Fruit fly (Drosophila melanogaster) whole organism, embryonic: ENCODE measurements around the gene Dhc93AB.
A peak's percentile ranks its signal among the peaks of the same experiment; 100 is the strongest.

Experiments used
- BtbVII ChIP-seq: fragments of 200-800 bp; sonication (Bioruptor generic); optimal IDR thresholded peaks from 3 replicates; lab custom pipeline; 2017; ENCODE audit warnings: missing biosample characterization, mild to moderate bottlenecking, missing genetic modification characterization
- CG10565 ChIP-seq: fragments of 200-800 bp; sonication (Bioruptor generic); optimal IDR thresholded peaks from 3 replicates; lab custom pipeline; 2016; ENCODE audit warnings: missing biosample characterization, mild to moderate bottlenecking, missing genetic modification characterization
- CG11398 ChIP-seq: fragments of 200-800 bp; sonication (Bioruptor generic); optimal IDR thresholded peaks from 2 replicates; lab custom pipeline; 2016; ENCODE audit warnings: missing biosample characterization, missing genetic modification characterization
- CG11504 ChIP-seq: fragments of 200-800 bp; sonication (Bioruptor generic); optimal IDR thresholded peaks from 3 replicates; lab custom pipeline; 2019; ENCODE audit warnings: missing biosample characterization, mild to moderate bottlenecking, missing genetic modification characterization, moderate library complexity
- CG11696 ChIP-seq: fragments of 200-800 bp; sonication (Bioruptor generic); IDR thresholded peaks from 2 replicates; pipeline ENCODE4 v1.3.6; 2022; ENCODE audit warnings: missing biosample characterization, missing genetic modification characterization
- CG15479 ChIP-seq: fragments of 200-800 bp; sonication (Bioruptor generic); optimal IDR thresholded peaks from 3 replicates; lab custom pipeline; 2019; ENCODE audit warnings: missing biosample characterization, mild to moderate bottlenecking, missing genetic modification characterization, moderate library complexity
- CG2120 ChIP-seq: fragments of 200-800 bp; sonication (Bioruptor generic); optimal IDR thresholded peaks from 3 replicates; lab custom pipeline; 2016; ENCODE audit warnings: missing biosample characterization, missing genetic modification characterization
- CG2199 ChIP-seq: fragments of 200-800 bp; sonication (Bioruptor generic); IDR thresholded peaks from 3 replicates; pipeline ENCODE4 v1.3.6; 2022; ENCODE audit warnings: missing biosample characterization, missing genetic modification characterization
- CG30020 ChIP-seq: fragments of 200-800 bp; optimal IDR thresholded peaks from 2 replicates; lab custom pipeline; 2019; ENCODE audit warnings: missing biosample characterization, mild to moderate bottlenecking, missing genetic modification characterization, moderate library complexity
- CG3281 ChIP-seq: fragments of 200-800 bp; sonication (Bioruptor generic); optimal IDR thresholded peaks from 3 replicates; lab custom pipeline; 2017; ENCODE audit warnings: missing biosample characterization, mild to moderate bottlenecking, missing genetic modification characterization
- CG3407 ChIP-seq: fragments of 200-800 bp; sonication (Bioruptor generic); optimal IDR thresholded peaks from 2 replicates; lab custom pipeline; 2018; ENCODE audit warnings: missing biosample characterization, mild to moderate bottlenecking, missing genetic modification characterization
- CG34224 ChIP-seq: fragments of 200-800 bp; sonication (Bioruptor generic); IDR thresholded peaks from 3 replicates; pipeline ENCODE4 v1.3.6; 2022; ENCODE audit warnings: missing biosample characterization, missing genetic modification characterization; ENCODE audit not compliant: partially characterized antibody
- CG34422 ChIP-seq: fragments of 200-800 bp; sonication (Bioruptor generic); IDR thresholded peaks from 3 replicates; pipeline ENCODE4 v1.3.6; 2022; ENCODE audit warnings: missing biosample characterization, missing genetic modification characterization
- CG3847 ChIP-seq: fragments of 200-800 bp; sonication (Bioruptor generic); IDR thresholded peaks from 2 replicates; pipeline ENCODE4 v1.3.6; 2022; ENCODE audit warnings: missing biosample characterization, missing genetic modification characterization
- CG4282 ChIP-seq: fragments of 200-800 bp; sonication (Bioruptor generic); optimal IDR thresholded peaks from 2 replicates; lab custom pipeline; 2016; ENCODE audit warnings: missing biosample characterization, missing genetic modification characterization
- CG4617 ChIP-seq: fragments of 200-800 bp; sonication (Bioruptor generic); optimal IDR thresholded peaks from 3 replicates; lab custom pipeline; 2016; ENCODE audit warnings: missing biosample characterization, missing genetic modification characterization, borderline replicate concordance
- CG8359 ChIP-seq: fragments of 200-800 bp; sonication (Bioruptor generic); optimal IDR thresholded peaks from 2 replicates; lab custom pipeline; 2017; ENCODE audit warnings: missing biosample characterization, mild to moderate bottlenecking, missing genetic modification characterization, borderline replicate concordance
- CG8765 ChIP-seq: fragments of 200-800 bp; sonication (Bioruptor generic); IDR thresholded peaks from 2 replicates; pipeline ENCODE4 v1.3.6; 2022; ENCODE audit warnings: missing biosample characterization, missing genetic modification characterization
- CG9727 ChIP-seq: fragments of 200-800 bp; sonication (Bioruptor generic); optimal IDR thresholded peaks from 3 replicates; lab custom pipeline; 2017; ENCODE audit warnings: missing biosample characterization, mild to moderate bottlenecking, missing genetic modification characterization
- CkIIα-i1 ChIP-seq: fragments of 200-800 bp; sonication (Bioruptor generic); IDR thresholded peaks from 2 replicates; pipeline ENCODE4 v1.3.6; 2022; ENCODE audit warnings: missing biosample characterization, missing genetic modification characterization
- CoRest ChIP-seq: fragments of 200-800 bp; sonication (Bioruptor generic); optimal IDR thresholded peaks from 3 replicates; lab custom pipeline; 2018; ENCODE audit warnings: missing biosample characterization, mild to moderate bottlenecking, missing genetic modification characterization, moderate library complexity
- Dad ChIP-seq: fragments of 200-800 bp; sonication (Bioruptor generic); optimal IDR thresholded peaks from 3 replicates; lab custom pipeline; 2016; ENCODE audit warnings: missing biosample characterization, missing genetic modification characterization
- Hand ChIP-seq: fragments of 200-800 bp; sonication (Bioruptor generic); optimal IDR thresholded peaks from 2 replicates; lab custom pipeline; 2017; ENCODE audit warnings: mild to moderate bottlenecking, missing biosample characterization, missing genetic modification reagents, missing genetic modification characterization
- HmgD ChIP-seq: fragments of 200-800 bp; sonication (Bioruptor generic); optimal IDR thresholded peaks from 3 replicates; lab custom pipeline; 2016; ENCODE audit warnings: missing biosample characterization, missing genetic modification characterization
- Kr ChIP-seq: fragments of 200-800 bp; sonication (Bioruptor generic); optimal IDR thresholded peaks from 2 replicates; lab custom pipeline; 2017; ENCODE audit warnings: missing biosample characterization, mild to moderate bottlenecking, missing genetic modification characterization
- NC2β ChIP-seq: fragments of 200-800 bp; sonication (Bioruptor generic); optimal IDR thresholded peaks from 2 replicates; lab custom pipeline; 2016; ENCODE audit warnings: missing biosample characterization, missing genetic modification characterization
- Nf-YA ChIP-seq: fragments of 200-800 bp; sonication (Bioruptor generic); IDR thresholded peaks from 2 replicates; pipeline ENCODE4 v1.3.6; 2022; ENCODE audit warnings: missing biosample characterization, missing genetic modification characterization
- Oli ChIP-seq: fragments of 200-800 bp; sonication (Bioruptor generic); optimal IDR thresholded peaks from 2 replicates; lab custom pipeline; 2018; ENCODE audit warnings: missing biosample characterization, mild to moderate bottlenecking, missing genetic modification characterization, moderate library complexity
- Scr ChIP-seq: fragments of 200-800 bp; sonication (Bioruptor generic); IDR thresholded peaks from 2 replicates; pipeline ENCODE4 v1.3.6; 2022; ENCODE audit warnings: missing biosample characterization, missing genetic modification characterization; ENCODE audit not compliant: partially characterized antibody
- Sin3A ChIP-seq: fragments of >200 bp; optimal IDR thresholded peaks from 2 replicates; lab custom pipeline; 2018
- Sry-δ ChIP-seq: fragments of 200-800 bp; sonication (Bioruptor generic); optimal IDR thresholded peaks from 2 replicates; lab custom pipeline; 2016; ENCODE audit warnings: missing biosample characterization, missing genetic modification characterization
- cg ChIP-seq: fragments of 200-800 bp; sonication (Bioruptor generic); optimal IDR thresholded peaks from 3 replicates; lab custom pipeline; 2019; ENCODE audit warnings: missing biosample characterization, mild to moderate bottlenecking, missing genetic modification characterization, moderate library complexity
- corto ChIP-seq: fragments of 200-800 bp; sonication (Bioruptor generic); optimal IDR thresholded peaks from 2 replicates; lab custom pipeline; 2016; ENCODE audit warnings: missing biosample characterization, mild to moderate bottlenecking, missing genetic modification characterization, moderate library complexity
- dysf ChIP-seq: fragments of 200-800 bp; sonication (Bioruptor generic); IDR thresholded peaks from 3 replicates; pipeline ENCODE4 v1.3.6; 2022; ENCODE audit warnings: missing biosample characterization, missing genetic modification characterization
- exex ChIP-seq: fragments of 200-800 bp; sonication (Bioruptor generic); optimal IDR thresholded peaks from 4 replicates; lab custom pipeline; 2018; ENCODE audit warnings: missing biosample characterization, mild to moderate bottlenecking, missing genetic modification characterization, moderate library complexity
- gfzf ChIP-seq: fragments of 200-800 bp; sonication (Bioruptor generic); optimal IDR thresholded peaks from 2 replicates; lab custom pipeline; 2016; ENCODE audit warnings: missing biosample characterization, mild to moderate bottlenecking, missing genetic modification characterization, moderate library complexity
- gsb-n ChIP-seq: fragments of 200-800 bp; sonication (Bioruptor generic); optimal IDR thresholded peaks from 3 replicates; lab custom pipeline; 2018; ENCODE audit warnings: missing biosample characterization, mild to moderate bottlenecking, missing genetic modification characterization
- hth ChIP-seq: fragments of >200 bp; optimal IDR thresholded peaks from 2 replicates; lab custom pipeline; 2017; ENCODE audit warnings: inconsistent platforms
- kay ChIP-seq: fragments of 200-800 bp; sonication (Bioruptor generic); optimal IDR thresholded peaks from 2 replicates; lab custom pipeline; 2016; ENCODE audit warnings: missing biosample characterization, missing genetic modification characterization
- knrl ChIP-seq: fragments of 200-800 bp; sonication (Bioruptor generic); IDR thresholded peaks from 3 replicates; pipeline ENCODE4 v1.3.6; 2022; ENCODE audit warnings: missing biosample characterization, missing genetic modification characterization; ENCODE audit not compliant: partially characterized antibody
- lov ChIP-seq, 2 experiments: fragments of 200-800 bp in 1 of 2; fragments of >200 bp in 1 of 2; sonication (Bioruptor generic) in 1 of 2; IDR thresholded peaks in 1 of 2; optimal IDR thresholded peaks in 1 of 2; 2 replicates in 1 of 2; 3 replicates in 1 of 2; pipeline versions ENCODE4 v1.3.6 to Lab custom; 2017 to 2022; ENCODE audit warnings: missing biosample characterization in 1 of 2, missing genetic modification characterization in 1 of 2
- luna ChIP-seq: fragments of 200-800 bp; sonication (Bioruptor generic); optimal IDR thresholded peaks from 2 replicates; lab custom pipeline; 2016; ENCODE audit warnings: missing biosample characterization, missing genetic modification characterization
- org-1 ChIP-seq: fragments of 200-800 bp; sonication (Bioruptor generic); optimal IDR thresholded peaks from 2 replicates; lab custom pipeline; 2017; ENCODE audit warnings: missing biosample characterization, missing genetic modification characterization
- pum ChIP-seq: fragments of 200-800 bp; sonication (Bioruptor generic); optimal IDR thresholded peaks from 2 replicates; lab custom pipeline; 2016; ENCODE audit warnings: missing biosample characterization, missing genetic modification characterization
- ranshi ChIP-seq: fragments of 200-800 bp; sonication (Bioruptor generic); IDR thresholded peaks from 2 replicates; pipeline ENCODE4 v1.3.6; 2022; ENCODE audit warnings: missing biosample characterization, missing genetic modification characterization
- row ChIP-seq: fragments of 200-800 bp; sonication (Bioruptor generic); IDR thresholded peaks from 3 replicates; pipeline ENCODE4 v1.3.6; 2022; ENCODE audit warnings: missing biosample characterization, missing genetic modification characterization
- sima ChIP-seq: fragments of 200-800 bp; sonication (Bioruptor generic); optimal IDR thresholded peaks from 2 replicates; lab custom pipeline; 2016; ENCODE audit warnings: missing biosample characterization, missing genetic modification characterization
- sisA ChIP-seq: fragments of 200-800 bp; sonication (Bioruptor generic); IDR thresholded peaks from 2 replicates; pipeline ENCODE4 v1.3.6; 2022; ENCODE audit warnings: missing biosample characterization, missing genetic modification characterization
- tin ChIP-seq: fragments of 200-800 bp; sonication (Bioruptor generic); optimal IDR thresholded peaks from 3 replicates; lab custom pipeline; 2016; ENCODE audit warnings: missing biosample characterization, missing genetic modification characterization
- trh ChIP-seq: fragments of 200-800 bp; sonication (Bioruptor generic); optimal IDR thresholded peaks from 2 replicates; lab custom pipeline; 2016; ENCODE audit warnings: missing biosample characterization, missing genetic modification characterization
- tup ChIP-seq: fragments of 200-800 bp; sonication (Bioruptor generic); optimal IDR thresholded peaks from 2 replicates; lab custom pipeline; 2016; ENCODE audit warnings: missing biosample characterization, mild to moderate bottlenecking, missing genetic modification characterization, moderate library complexity

Gene Dhc93AB

DNA sequence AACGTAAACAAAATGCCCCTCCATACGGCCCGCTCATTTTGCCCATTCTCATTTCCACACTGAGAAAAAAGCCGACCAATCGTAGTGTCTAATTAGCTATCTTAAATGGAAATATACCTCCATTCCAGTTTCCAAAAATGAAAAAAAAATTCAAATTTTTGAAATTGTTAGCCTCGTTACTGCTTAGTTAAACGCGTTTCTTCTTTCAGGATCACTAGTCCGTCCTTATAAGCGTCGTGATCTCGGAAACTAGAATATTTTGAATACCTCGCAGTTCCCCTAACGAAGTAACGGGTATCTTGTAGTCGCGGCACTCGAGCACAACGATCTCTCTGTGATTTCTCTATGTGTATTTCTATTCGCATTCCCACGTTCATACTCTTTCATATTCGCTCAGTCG lies 52.6 kb downstream of the Dhc93AB start (continued):
- TF ChIP-seq CG15479 (GFP tag; lab: Kevin White, UChicago) (no peak), CG9727 (GFP tag; lab: Kevin White, UChicago) (peak; percentile 45), NC2β (GFP tag; lab: Kevin White, UChicago) (no peak), Hand (no peak), BtbVII (GFP tag; lab: Kevin White, UChicago) (peak; percentile 72), CG3281 (peak; percentile 68), dysf (GFP tag; lab: Robert Waterston, UW) (peak; percentile 77), CG11504 (tag; lab: Kevin White, UChicago) (peak; percentile 80), CG34422 (GFP tag; lab: Robert Waterston, UW) (0 out of 3 replicates have a peak, but pooled peaks have one; percentile 36), gfzf (GFP tag; lab: Kevin White, UChicago) (no peak), CkIIα-i1 (GFP tag; lab: Robert Waterston, UW) (no peak), lov (optimal IDR thresholded peaks at IDR 0.05; lab: Kevin White, UChicago) (no peak), lov (GFP tag; IDR thresholded peaks at IDR 0.05; lab: Robert Waterston, UW) (no peak), Kr (no peak), corto (GFP tag; lab: Kevin White, UChicago) (no peak), CG11398 (peak; percentile 33), knrl (GFP tag; lab: Robert Waterston, UW) (no peak), CG3847 (peak; percentile 53), exex (tag; lab: Kevin White, UChicago) (no peak), CoRest (tag; lab: Kevin White, UChicago) (peak; percentile 73), kay (GFP tag; lab: Kevin White, UChicago) (peak; percentile 11), CG4617 (no peak), CG2199 (no peak), CG4282 (GFP tag; lab: Kevin White, UChicago) (no peak), CG10565 (GFP tag; lab: Kevin White, UChicago) (no peak), CG8765 (no peak), tin (GFP tag; lab: Kevin White, UChicago) (peak; percentile 13), HmgD (GFP tag; lab: Kevin White, UChicago) (no peak), CG2120 (GFP tag; lab: Kevin White, UChicago) (peak; percentile 73), pum (GFP tag; lab: Kevin White, UChicago) (peak; percentile 34), org-1 (GFP tag; lab: Kevin White, UChicago) (peak; percentile 39), cg (GFP tag; lab: Kevin White, UChicago) (no peak), ranshi (GFP tag; lab: Robert Waterston, UW) (peak; percentile 50; the same call in 1 of the 2 replicates), Scr (GFP tag; lab: Robert Waterston, UW) (no peak), Oli (tag; lab: Kevin White, UChicago) (peak; percentile 68), Sry-δ (peak; percentile 29), Dad (GFP tag; lab: Kevin White, UChicago) (peak; percentile 28), tup (GFP tag; lab: Kevin White, UChicago) (no peak), Sin3A (lab: Kevin White, UChicago) (no peak), hth (lab: Kevin White, UChicago) (no peak), gsb-n (no peak), sisA (peak; percentile 58), CG30020 (tag; lab: Kevin White, UChicago) (no peak), trh (GFP tag; lab: Kevin White, UChicago) (peak; percentile 14), CG34224 (GFP tag; lab: Robert Waterston, UW) (no peak), Nf-YA (no peak), CG11696 (GFP tag; lab: Robert Waterston, UW) (no peak), row (GFP tag; lab: Robert Waterston, UW) (peak; percentile 73), CG3407 (no peak), luna (GFP tag; lab: Kevin White, UChicago) (peak; percentile 32), sima (GFP tag; lab: Kevin White, UChicago) (no peak), CG8359 (GFP tag; lab: Kevin White, UChicago) (no peak)
